Fruit fly (Drosophila melanogaster) whole organism, wandering third instar larva: ENCODE data around the gene pot.

Source experiments
- Abd-B ChIP-seq: fragments of >200 bp; optimal IDR thresholded peaks from 2 replicates; lab custom pipeline; 2017; ENCODE audit warnings: missing biosample characterization, missing genetic modification characterization
- CG32264 ChIP-seq: fragments of 200-800 bp; sonication (Bioruptor generic); optimal IDR thresholded peaks from 2 replicates; lab custom pipeline; 2016; ENCODE audit warnings: missing biosample characterization, missing genetic modification characterization
- CG9705 ChIP-seq: fragments of 200-800 bp; sonication (Bioruptor generic); optimal IDR thresholded peaks from 2 replicates; lab custom pipeline; 2018; ENCODE audit warnings: missing biosample characterization, mild to moderate bottlenecking, missing genetic modification characterization
- CrebA ChIP-seq: fragments of 200-800 bp; sonication (Bioruptor generic); optimal IDR thresholded peaks from 2 replicates; lab custom pipeline; 2016; ENCODE audit warnings: missing biosample characterization, mild to moderate bottlenecking, missing genetic modification characterization, borderline replicate concordance
- Dfd ChIP-seq: fragments of >200 bp; optimal IDR thresholded peaks from 2 replicates; lab custom pipeline; 2017; ENCODE audit warnings: missing biosample characterization, missing genetic modification characterization
- Dif ChIP-seq: fragments of 200-275, 200-300 bp; sonication (Bioruptor generic); optimal IDR thresholded peaks from 2 replicates; lab custom pipeline; 2018; ENCODE audit warnings: missing biosample characterization, missing genetic modification characterization; ENCODE audit not compliant: partially characterized antibody
- GATAd ChIP-seq: sonication (Bioruptor generic); optimal IDR thresholded peaks from 2 replicates; lab custom pipeline; 2016; ENCODE audit warnings: missing biosample characterization, missing genetic modification characterization
- HLH106 ChIP-seq: fragments of 200-800 bp; optimal IDR thresholded peaks from 3 replicates; lab custom pipeline; 2019; ENCODE audit warnings: missing biosample characterization, mild to moderate bottlenecking, missing genetic modification characterization, moderate library complexity
- Hnf4 ChIP-seq: fragments of 200-800 bp; sonication (Bioruptor generic); optimal IDR thresholded peaks from 2 replicates; lab custom pipeline; 2016; ENCODE audit warnings: missing biosample characterization, mild to moderate bottlenecking, missing genetic modification characterization
- Hr78 ChIP-seq: fragments of >200 bp; optimal IDR thresholded peaks from 2 replicates; lab custom pipeline; 2017; ENCODE audit warnings: missing biosample characterization, missing genetic modification characterization
- Hr83 ChIP-seq: fragments of 200-300 bp; sonication (Bioruptor generic); optimal IDR thresholded peaks from 2 replicates; lab custom pipeline; 2016; ENCODE audit warnings: missing biosample characterization, mild to moderate bottlenecking, missing genetic modification characterization, moderate library complexity; ENCODE audit not compliant: poor library complexity, severe bottlenecking
- Jra ChIP-seq: sonication (Bioruptor generic); optimal IDR thresholded peaks from 2 replicates; lab custom pipeline; 2016; ENCODE audit warnings: missing biosample characterization, missing genetic modification characterization
- Mio ChIP-seq: sonication (Bioruptor generic); optimal IDR thresholded peaks from 2 replicates; lab custom pipeline; 2016; ENCODE audit warnings: missing biosample characterization, missing genetic modification characterization
- Myc ChIP-seq: fragments of >200 bp; optimal IDR thresholded peaks from 2 replicates; lab custom pipeline; 2017
- N ChIP-seq: fragments of >200 bp; optimal IDR thresholded peaks from 2 replicates; lab custom pipeline; 2018; ENCODE audit warnings: missing biosample characterization, missing external identifiers, missing genetic modification characterization
- OdsH ChIP-seq: fragments of 200-800 bp; sonication (Bioruptor generic); optimal IDR thresholded peaks from 2 replicates; lab custom pipeline; 2016; ENCODE audit warnings: missing biosample characterization, mild to moderate bottlenecking, missing genetic modification characterization
- Rel ChIP-seq, 2 experiments: fragments of 200-800 bp; sonication (Bioruptor generic) in 1 of 2; optimal IDR thresholded peaks; 2 replicates in 1 of 2; 3 replicates in 1 of 2; lab custom pipeline; 2016 to 2019; ENCODE audit warnings: mild to moderate bottlenecking in 2 of 2, missing biosample characterization in 2 of 2, missing genetic modification characterization in 2 of 2, moderate library complexity in 1 of 2
- Sp1 ChIP-seq: fragments of 200-800 bp; sonication (Bioruptor generic); optimal IDR thresholded peaks from 3 replicates; lab custom pipeline; 2019; ENCODE audit warnings: missing biosample characterization, mild to moderate bottlenecking, missing genetic modification characterization, moderate library complexity
- Vsx2 ChIP-seq: fragments of 200-300, 225-300 bp; sonication (Bioruptor generic); optimal IDR thresholded peaks from 2 replicates; lab custom pipeline; 2018; ENCODE audit warnings: missing biosample characterization, missing genetic modification characterization; ENCODE audit not compliant: partially characterized antibody
- br ChIP-seq: fragments of 200-800 bp; sonication (Bioruptor generic); optimal IDR thresholded peaks from 2 replicates; lab custom pipeline; 2016; ENCODE audit warnings: missing biosample characterization, missing genetic modification characterization
- brk ChIP-seq: fragments of 200-800 bp; sonication (Bioruptor generic); optimal IDR thresholded peaks from 2 replicates; lab custom pipeline; 2016; ENCODE audit warnings: missing biosample characterization, mild to moderate bottlenecking, missing genetic modification characterization
- dl ChIP-seq, 2 experiments: fragments of 175-275, 200-275 bp in 1 of 2; fragments of 200-275 bp in 1 of 2; sonication (Bioruptor generic); optimal IDR thresholded peaks; lab custom pipeline; 2018; ENCODE audit warnings: mild to moderate bottlenecking in 2 of 2, missing biosample characterization in 2 of 2, missing genetic modification characterization in 2 of 2, moderate library complexity in 2 of 2; ENCODE audit not compliant: partially characterized antibody in 2 of 2, insufficient read depth in 1 of 2
- dmrt93B ChIP-seq: fragments of 200-800 bp; sonication (Bioruptor generic); optimal IDR thresholded peaks from 2 replicates; lab custom pipeline; 2018; ENCODE audit warnings: missing biosample characterization, mild to moderate bottlenecking, missing genetic modification characterization
- dsf ChIP-seq: sonication (Bioruptor generic); optimal IDR thresholded peaks from 2 replicates; lab custom pipeline; 2016; ENCODE audit warnings: missing biosample characterization, missing genetic modification characterization, borderline replicate concordance
- ey ChIP-seq: fragments of 200-800 bp; sonication (Bioruptor generic); optimal IDR thresholded peaks from 2 replicates; lab custom pipeline; 2016; ENCODE audit warnings: missing biosample characterization, missing genetic modification characterization
- foxo ChIP-seq, 2 experiments: fragments of 200-800 bp; sonication (Bioruptor generic); optimal IDR thresholded peaks; 2 replicates in 1 of 2; 3 replicates in 1 of 2; lab custom pipeline; 2016 to 2017; ENCODE audit warnings: missing biosample characterization in 2 of 2, missing genetic modification characterization in 2 of 2
- fru ChIP-seq: fragments of 200-800 bp; sonication (Bioruptor generic); optimal IDR thresholded peaks from 3 replicates; lab custom pipeline; 2016; ENCODE audit warnings: missing biosample characterization, mild to moderate bottlenecking, missing genetic modification characterization
- h ChIP-seq: fragments of 200-800 bp; sonication (Bioruptor generic); optimal IDR thresholded peaks from 3 replicates; lab custom pipeline; 2016; ENCODE audit warnings: missing biosample characterization, mild to moderate bottlenecking, missing genetic modification characterization
- jim ChIP-seq: fragments of 175-275, 200-325 bp; sonication (Bioruptor generic); optimal IDR thresholded peaks from 2 replicates; lab custom pipeline; 2016; ENCODE audit warnings: missing biosample characterization, mild to moderate bottlenecking, missing genetic modification characterization
- lola ChIP-seq: fragments of >200 bp; optimal IDR thresholded peaks from 2 replicates; lab custom pipeline; 2017; ENCODE audit warnings: missing biosample characterization, missing genetic modification characterization
- pan ChIP-seq: fragments of >200 bp; optimal IDR thresholded peaks from 2 replicates; lab custom pipeline; 2017
- psq ChIP-seq: fragments of 200-800 bp; sonication (Bioruptor generic); optimal IDR thresholded peaks from 3 replicates; lab custom pipeline; 2017; ENCODE audit warnings: missing biosample characterization, mild to moderate bottlenecking, missing genetic modification characterization, moderate library complexity
- rgr ChIP-seq: fragments of 200-800 bp; sonication (Bioruptor generic); optimal IDR thresholded peaks from 3 replicates; lab custom pipeline; 2016; ENCODE audit warnings: missing biosample characterization, mild to moderate bottlenecking, missing genetic modification characterization
- sage ChIP-seq: fragments of 200-800 bp; sonication (Bioruptor generic); optimal IDR thresholded peaks from 2 replicates; lab custom pipeline; 2016; ENCODE audit warnings: missing biosample characterization, mild to moderate bottlenecking, missing genetic modification characterization
- sv ChIP-seq: fragments of 200-800 bp; sonication (Bioruptor generic); optimal IDR thresholded peaks from 3 replicates; lab custom pipeline; 2016; ENCODE audit warnings: missing biosample characterization, missing genetic modification characterization
- tai ChIP-seq: sonication (Bioruptor generic); optimal IDR thresholded peaks from 2 replicates; lab custom pipeline; 2016; ENCODE audit warnings: missing biosample characterization, missing genetic modification characterization
- usp ChIP-seq: fragments of >200 bp; optimal IDR thresholded peaks from 2 replicates; lab custom pipeline; 2017; ENCODE audit warnings: missing biosample characterization, missing genetic modification characterization
- woc ChIP-seq: sonication (Bioruptor generic); optimal IDR thresholded peaks from 2 replicates; lab custom pipeline; 2016; ENCODE audit warnings: missing biosample characterization, mild to moderate bottlenecking, missing genetic modification characterization

The pot gene

dm6 chrX:11915154-11915593, 1.9 kb downstream of the pot start:
- no peak for TF ChIP-seq Hr83 (GFP tag; lab: Kevin White, UChicago)
- TF ChIP-seq Jra (GFP tag; lab: Kevin White, UChicago), result no peak
- peak; percentile 65 for TF ChIP-seq br (GFP tag; lab: Kevin White, UChicago)
- peak; percentile 95 for TF ChIP-seq Sp1 (GFP tag; lab: Kevin White, UChicago)
- no peak for TF ChIP-seq GATAd (GFP tag; lab: Kevin White, UChicago)
- peak; percentile 37 for TF ChIP-seq Hnf4
- TF ChIP-seq Myc, result no peak
- peak; percentile 77 for TF ChIP-seq rgr
- TF ChIP-seq Mio (GFP tag; lab: Kevin White, UChicago), result no peak
- no peak for TF ChIP-seq Rel (GFP tag; optimal IDR thresholded peaks at IDR 0.05; lab: Kevin White, UChicago)
- peak; percentile 77 for TF ChIP-seq Rel (tag; optimal IDR thresholded peaks at IDR 0.05; lab: Kevin White, UChicago)
- peak; percentile 90 for TF ChIP-seq CG9705 (GFP tag; lab: Kevin White, UChicago)
- TF ChIP-seq pan (lab: Kevin White, UChicago), result no peak
- no peak for TF ChIP-seq jim (GFP tag; lab: Kevin White, UChicago)
- peak; percentile 84 for TF ChIP-seq OdsH (GFP tag; lab: Kevin White, UChicago)
- no peak for TF ChIP-seq dsf (GFP tag; lab: Kevin White, UChicago)
- TF ChIP-seq lola (GFP tag; lab: Kevin White, UChicago), result no peak
- no peak for TF ChIP-seq dl (GFP tag; optimal IDR thresholded peaks at IDR 0.05; lab: Kevin White, UChicago; ENCODE audit: insufficient read depth in 1 of 2, partially characterized antibody in 2 of 2)
- no peak for TF ChIP-seq Dif (GFP tag; lab: Kevin White, UChicago)
- peak; percentile 77 for TF ChIP-seq fru
- TF ChIP-seq CG32264 (GFP tag; lab: Kevin White, UChicago), result no peak
- TF ChIP-seq Dfd (GFP tag; lab: Kevin White, UChicago), result no peak
- TF ChIP-seq Abd-B (GFP tag; lab: Kevin White, UChicago), result no peak
- no peak for TF ChIP-seq N
- TF ChIP-seq brk (GFP tag; lab: Kevin White, UChicago), result peak; percentile 65
- no peak for TF ChIP-seq usp (GFP tag; lab: Kevin White, UChicago)
- peak; percentile 70 for TF ChIP-seq sv (GFP tag; lab: Kevin White, UChicago)
- peak in 1 of 2 experiments; percentile 83 for TF ChIP-seq foxo (GFP tag; optimal IDR thresholded peaks at IDR 0.05; lab: Kevin White, UChicago)
- peak; percentile 96 for TF ChIP-seq HLH106 (tag; lab: Kevin White, UChicago)
- no peak for TF ChIP-seq sage (GFP tag; lab: Kevin White, UChicago)
- TF ChIP-seq Hr78 (GFP tag; lab: Kevin White, UChicago), result no peak
- TF ChIP-seq woc, result peak; percentile 65
- TF ChIP-seq h (GFP tag; lab: Kevin White, UChicago), result peak; percentile 77
- no peak for TF ChIP-seq Vsx2 (GFP tag; lab: Kevin White, UChicago)
- TF ChIP-seq ey (GFP tag; lab: Kevin White, UChicago), result peak; percentile 53
- TF ChIP-seq psq (GFP tag; lab: Kevin White, UChicago), result peak; percentile 79
- no peak for TF ChIP-seq CrebA (GFP tag; lab: Kevin White, UChicago)
- peak; percentile 84 for TF ChIP-seq dmrt93B (GFP tag; lab: Kevin White, UChicago)
- no peak for TF ChIP-seq tai

dm6 chrX:11913581-11913980, 3.5 kb downstream of the pot start:
- TF ChIP-seq woc (peak; percentile 21), dsf (GFP tag; lab: Kevin White, UChicago) (no peak)

dm6 chrX:11906818-11907281, 10.2 kb downstream of the pot start, which contains the start of gene CG43156:
CG43156 (minus strand) TSS chrX:11906868.
- TF ChIP-seq N (no peak), dsf (GFP tag; lab: Kevin White, UChicago) (no peak), lola (GFP tag; lab: Kevin White, UChicago) (no peak), Vsx2 (GFP tag; lab: Kevin White, UChicago) (no peak), OdsH (GFP tag; lab: Kevin White, UChicago) (no peak), Abd-B (GFP tag; lab: Kevin White, UChicago) (no peak), HLH106 (tag; lab: Kevin White, UChicago) (no peak), Hr78 (GFP tag; lab: Kevin White, UChicago) (no peak), GATAd (GFP tag; lab: Kevin White, UChicago) (no peak), pan (lab: Kevin White, UChicago) (no peak)
